Fruit fly (Drosophila melanogaster) whole organism, embryonic: ENCODE measurements around the gene CG12947.

ENCODE experiments used
- Adf1 ChIP-seq: fragments of 200-800 bp; sonication (Bioruptor generic); IDR thresholded peaks from 2 replicates; pipeline ENCODE4 v1.3.6; 2022; ENCODE audit warnings: missing biosample characterization, missing genetic modification characterization
- Aef1 ChIP-seq: fragments of 200-800 bp; sonication (Bioruptor generic); IDR thresholded peaks from 3 replicates; pipeline ENCODE4 v1.3.6; 2022; ENCODE audit warnings: missing biosample characterization, missing genetic modification characterization
- Atf-2 ChIP-seq: fragments of 200-800 bp; sonication (Bioruptor generic); optimal IDR thresholded peaks from 2 replicates; lab custom pipeline; 2016; ENCODE audit warnings: missing biosample characterization, missing genetic modification characterization
- BtbVII ChIP-seq: fragments of 200-800 bp; sonication (Bioruptor generic); optimal IDR thresholded peaks from 3 replicates; lab custom pipeline; 2017; ENCODE audit warnings: missing biosample characterization, mild to moderate bottlenecking, missing genetic modification characterization
- CG11456 ChIP-seq: fragments of 200-800 bp; sonication (Bioruptor generic); IDR thresholded peaks from 3 replicates; pipeline ENCODE4 v1.3.6; 2022; ENCODE audit warnings: missing biosample characterization, missing genetic modification characterization
- CG12104 ChIP-seq: fragments of 200-800 bp; sonication (Bioruptor generic); optimal IDR thresholded peaks from 3 replicates; lab custom pipeline; 2016; ENCODE audit warnings: missing biosample characterization, missing genetic modification characterization
- CG12659 ChIP-seq: fragments of 200-800 bp; sonication (Bioruptor generic); optimal IDR thresholded peaks from 3 replicates; lab custom pipeline; 2017; ENCODE audit warnings: mild to moderate bottlenecking, missing biosample characterization, missing genetic modification reagents, missing genetic modification characterization
- CG14014 ChIP-seq: fragments of 200-800 bp; sonication (Bioruptor generic); IDR thresholded peaks from 2 replicates; pipeline ENCODE4 v1.3.6; 2022; ENCODE audit warnings: missing biosample characterization, missing genetic modification characterization
- CG15073 ChIP-seq: fragments of 200-800 bp; sonication (Bioruptor generic); optimal IDR thresholded peaks from 2 replicates; lab custom pipeline; 2016; ENCODE audit warnings: missing biosample characterization, missing genetic modification characterization
- CG15269 ChIP-seq: fragments of 200-800 bp; sonication (Bioruptor generic); optimal IDR thresholded peaks from 2 replicates; lab custom pipeline; 2018; ENCODE audit warnings: missing biosample characterization, mild to moderate bottlenecking, missing genetic modification characterization, moderate library complexity
- CG1602 ChIP-seq: fragments of 200-800 bp; sonication (Bioruptor generic); optimal IDR thresholded peaks from 3 replicates; lab custom pipeline; 2016; ENCODE audit warnings: missing biosample characterization, missing genetic modification characterization
- CG4617 ChIP-seq: fragments of 200-800 bp; sonication (Bioruptor generic); optimal IDR thresholded peaks from 3 replicates; lab custom pipeline; 2016; ENCODE audit warnings: missing biosample characterization, missing genetic modification characterization, borderline replicate concordance
- CG5180 ChIP-seq: fragments of 200-800 bp; sonication (Bioruptor generic); optimal IDR thresholded peaks from 3 replicates; lab custom pipeline; 2017; ENCODE audit warnings: missing biosample characterization, missing genetic modification characterization, mild to moderate bottlenecking, moderate library complexity, missing genetic modification reagents
- CG5953 ChIP-seq: fragments of 200-800 bp; sonication (Bioruptor generic); IDR thresholded peaks from 2 replicates; pipeline ENCODE4 v1.3.6; 2022; ENCODE audit warnings: missing biosample characterization, missing genetic modification characterization
- CG6689 ChIP-seq: fragments of 200-800 bp; sonication (Bioruptor generic); IDR thresholded peaks from 2 replicates; pipeline ENCODE4 v1.3.6; 2022; ENCODE audit warnings: missing biosample characterization, missing genetic modification characterization
- CG6813 ChIP-seq: fragments of 200-800 bp; sonication (Bioruptor generic); optimal IDR thresholded peaks from 2 replicates; lab custom pipeline; 2017; ENCODE audit warnings: missing biosample characterization, missing genetic modification characterization, mild to moderate bottlenecking, moderate library complexity, missing genetic modification reagents
- CG8281 ChIP-seq: fragments of 200-800 bp; sonication (Bioruptor generic); optimal IDR thresholded peaks from 2 replicates; lab custom pipeline; 2018; ENCODE audit warnings: missing biosample characterization, mild to moderate bottlenecking, missing genetic modification characterization, moderate library complexity
- CG8290 ChIP-seq, 3 experiments: fragments of 200-800 bp; sonication (Bioruptor generic); optimal IDR thresholded peaks; 2 replicates each; lab custom pipeline; 2016 to 2019; ENCODE audit warnings: missing biosample characterization in 3 of 3, missing genetic modification characterization in 3 of 3, mild to moderate bottlenecking in 2 of 3, moderate library complexity in 1 of 3
- CG8944 ChIP-seq: fragments of 200-800 bp; sonication (Bioruptor generic); optimal IDR thresholded peaks from 3 replicates; lab custom pipeline; 2016; ENCODE audit warnings: missing biosample characterization, missing genetic modification characterization
- CG9609 ChIP-seq: fragments of 200-800 bp; sonication (Bioruptor generic); optimal IDR thresholded peaks from 3 replicates; lab custom pipeline; 2016; ENCODE audit warnings: missing biosample characterization, missing genetic modification characterization
- Chrac-16 ChIP-seq: fragments of 200-800 bp; sonication (Bioruptor generic); optimal IDR thresholded peaks from 3 replicates; lab custom pipeline; 2016; ENCODE audit warnings: missing biosample characterization, missing genetic modification characterization
- D ChIP-seq, 2 experiments: fragments of 200-800 bp in 1 of 2; fragments of >200 bp in 1 of 2; sonication (Bioruptor generic) in 1 of 2; optimal IDR thresholded peaks; 2 replicates in 1 of 2; 3 replicates in 1 of 2; lab custom pipeline; 2017; ENCODE audit warnings: mild to moderate bottlenecking in 1 of 2, missing biosample characterization in 1 of 2, missing genetic modification characterization in 1 of 2, missing genetic modification reagents in 1 of 2
- Deaf1 ChIP-seq: fragments of 200-800 bp; optimal IDR thresholded peaks from 3 replicates; lab custom pipeline; 2019; ENCODE audit warnings: missing biosample characterization, mild to moderate bottlenecking, missing genetic modification characterization, moderate library complexity
- Dref ChIP-seq: fragments of 200-800 bp; sonication (Bioruptor generic); IDR thresholded peaks from 2 replicates; pipeline ENCODE4 v1.3.6; 2022; ENCODE audit warnings: missing biosample characterization, missing genetic modification characterization
- E2f1 ChIP-seq: fragments of 200-800 bp; sonication (Bioruptor generic); IDR thresholded peaks from 2 replicates; pipeline ENCODE4 v1.3.6; 2022; ENCODE audit warnings: missing biosample characterization, missing genetic modification characterization
- Ets65A ChIP-seq: fragments of 200-800 bp; sonication (Bioruptor generic); peaks from one replicate; lab custom pipeline; 2016; ENCODE audit warnings: missing biosample characterization, missing genetic modification characterization
- HLH3B ChIP-seq: fragments of 200-800 bp; sonication (Bioruptor generic); IDR thresholded peaks from 2 replicates; pipeline ENCODE4 v1.3.6; 2022; ENCODE audit warnings: missing biosample characterization, missing genetic modification characterization
- Kr ChIP-seq: fragments of 200-800 bp; sonication (Bioruptor generic); optimal IDR thresholded peaks from 2 replicates; lab custom pipeline; 2017; ENCODE audit warnings: missing biosample characterization, mild to moderate bottlenecking, missing genetic modification characterization
- Mes4 ChIP-seq: fragments of 200-800 bp; sonication (Bioruptor generic); optimal IDR thresholded peaks from 2 replicates; lab custom pipeline; 2016; ENCODE audit warnings: missing biosample characterization, missing genetic modification characterization
- NC2α ChIP-seq: fragments of 200-800 bp; sonication (Bioruptor generic); optimal IDR thresholded peaks from 2 replicates; lab custom pipeline; 2016; ENCODE audit warnings: missing biosample characterization, missing genetic modification characterization
- Ravus ChIP-seq: fragments of 200-800 bp; sonication (Bioruptor generic); IDR thresholded peaks from 2 replicates; pipeline ENCODE4 v1.3.6; 2022; ENCODE audit warnings: missing biosample characterization, missing genetic modification characterization
- amos ChIP-seq: fragments of 200-800 bp; sonication (Bioruptor generic); IDR thresholded peaks from 2 replicates; pipeline ENCODE4 v1.3.6; 2022; ENCODE audit warnings: missing biosample characterization, missing genetic modification characterization; ENCODE audit not compliant: partially characterized antibody
- ase ChIP-seq: fragments of 200-800 bp; sonication (Bioruptor generic); IDR thresholded peaks from 3 replicates; pipeline ENCODE4 v1.3.6; 2022; ENCODE audit warnings: missing biosample characterization, missing genetic modification characterization
- ash1 ChIP-seq: fragments of 200-800 bp; sonication (Bioruptor generic); optimal IDR thresholded peaks from 2 replicates; lab custom pipeline; 2018; ENCODE audit warnings: missing biosample characterization, mild to moderate bottlenecking, missing genetic modification characterization
- ftz-f1 ChIP-seq: fragments of 200-800 bp; sonication (Bioruptor generic); optimal IDR thresholded peaks from 2 replicates; lab custom pipeline; 2016; ENCODE audit warnings: missing biosample characterization, missing genetic modification characterization
- gro ChIP-seq: fragments of 200-800 bp; sonication (Bioruptor generic); optimal IDR thresholded peaks from 2 replicates; lab custom pipeline; 2016; ENCODE audit warnings: missing biosample characterization, missing genetic modification characterization
- jumu ChIP-seq: fragments of 200-800 bp; sonication (Bioruptor generic); optimal IDR thresholded peaks from 3 replicates; lab custom pipeline; 2016; ENCODE audit warnings: missing biosample characterization, missing genetic modification characterization
- maf-S ChIP-seq: fragments of 200-800 bp; sonication (Bioruptor generic); optimal IDR thresholded peaks from 2 replicates; lab custom pipeline; 2016; ENCODE audit warnings: missing biosample characterization, missing genetic modification characterization
- mam ChIP-seq: fragments of 200-800 bp; sonication (Bioruptor generic); optimal IDR thresholded peaks from 3 replicates; lab custom pipeline; 2016; ENCODE audit warnings: missing biosample characterization, missing genetic modification characterization
- nom ChIP-seq: fragments of 200-800 bp; sonication (Bioruptor generic); optimal IDR thresholded peaks from 2 replicates; lab custom pipeline; 2017; ENCODE audit warnings: missing biosample characterization, missing genetic modification characterization, mild to moderate bottlenecking, moderate library complexity, missing genetic modification reagents
- onecut ChIP-seq: fragments of 200-800 bp; sonication (Bioruptor generic); IDR thresholded peaks from 2 replicates; pipeline ENCODE4 v1.3.6; 2022; ENCODE audit warnings: missing biosample characterization, missing genetic modification characterization
- pita ChIP-seq: fragments of 200-800 bp; sonication (Bioruptor generic); optimal IDR thresholded peaks from 2 replicates; lab custom pipeline; 2017; ENCODE audit warnings: missing biosample characterization, mild to moderate bottlenecking, missing genetic modification characterization
- pnt ChIP-seq: fragments of 200-800 bp; sonication (Bioruptor generic); optimal IDR thresholded peaks from 3 replicates; lab custom pipeline; 2016; ENCODE audit warnings: missing biosample characterization, missing genetic modification characterization
- repo ChIP-seq: fragments of 200-800 bp; sonication (Bioruptor generic); optimal IDR thresholded peaks from 2 replicates; lab custom pipeline; 2016; ENCODE audit warnings: missing biosample characterization, missing genetic modification characterization
- sd ChIP-seq: fragments of 200-800 bp; sonication (Bioruptor generic); optimal IDR thresholded peaks from 3 replicates; lab custom pipeline; 2018; ENCODE audit warnings: missing biosample characterization, mild to moderate bottlenecking, missing genetic modification characterization, moderate library complexity
- seq ChIP-seq: fragments of 200-800 bp; sonication (Bioruptor generic); IDR thresholded peaks from 2 replicates; pipeline ENCODE4 v1.3.6; 2022; ENCODE audit warnings: missing biosample characterization, missing genetic modification characterization
- sim ChIP-seq: fragments of 200-800 bp; sonication (Bioruptor generic); IDR thresholded peaks from 2 replicates; pipeline ENCODE4 v1.3.6; 2022; ENCODE audit warnings: missing biosample characterization, missing genetic modification characterization
- slou ChIP-seq: fragments of 200-800 bp; sonication (Bioruptor generic); optimal IDR thresholded peaks from 3 replicates; lab custom pipeline; 2016; ENCODE audit warnings: missing biosample characterization, missing genetic modification characterization
- tna ChIP-seq: fragments of 200-800 bp; sonication (Bioruptor generic); IDR thresholded peaks from 2 replicates; pipeline ENCODE4 v1.3.6; 2022; ENCODE audit warnings: missing biosample characterization, missing genetic modification characterization; ENCODE audit not compliant: partially characterized antibody
- unpg ChIP-seq: fragments of 200-800 bp; sonication (Bioruptor generic); optimal IDR thresholded peaks from 3 replicates; lab custom pipeline; 2018; ENCODE audit warnings: missing biosample characterization, mild to moderate bottlenecking, missing genetic modification characterization, moderate library complexity

CG12947 gene

dm6 chr3R:9777941-9778360, 1.9 kb upstream of the CG12947 start, which contains the start of gene RpS29 (continued):
- no peak for TF ChIP-seq Kr
- peak; percentile 78 for TF ChIP-seq nom (GFP tag; lab: Kevin White, UChicago)
- peak; percentile 98 for TF ChIP-seq Dref (GFP tag; lab: Robert Waterston, UW)
- TF ChIP-seq CG5180 = peak; percentile 24
- peak; percentile 74 for TF ChIP-seq Adf1 (GFP tag; lab: Robert Waterston, UW)
- peak; percentile 8 for TF ChIP-seq CG8281 (tag; lab: Kevin White, UChicago)
- peak; percentile 99 for TF ChIP-seq Ets65A (GFP tag; lab: Kevin White, UChicago)
- TF ChIP-seq CG1602 (GFP tag; lab: Kevin White, UChicago) = peak; percentile 64
- TF ChIP-seq Deaf1 (tag; lab: Kevin White, UChicago) = peak; percentile 43
- peak; percentile 95 for TF ChIP-seq CG11456 (GFP tag; lab: Robert Waterston, UW)
- TF ChIP-seq CG8290 (GFP tag; optimal IDR thresholded peaks at IDR 0.05; lab: Kevin White, UChicago) = peak; percentile 73
- TF ChIP-seq CG8290 (tag; optimal IDR thresholded peaks at IDR 0.05; lab: Kevin White, UChicago) = peak; percentile 31 to 95
- peak; percentile 78 for TF ChIP-seq BtbVII (GFP tag; lab: Kevin White, UChicago)
- TF ChIP-seq sim (GFP tag; lab: Robert Waterston, UW) = no peak
- TF ChIP-seq sd (tag; lab: Kevin White, UChicago) = peak; percentile 44
- TF ChIP-seq D (optimal IDR thresholded peaks at IDR 0.05; lab: Kevin White, UChicago) = no peak
- TF ChIP-seq D (GFP tag; optimal IDR thresholded peaks at IDR 0.05; lab: Kevin White, UChicago) = peak; percentile 60
- peak; percentile 58 for TF ChIP-seq CG15269 (tag; lab: Kevin White, UChicago)
- TF ChIP-seq ash1 (GFP tag; lab: Kevin White, UChicago) = peak; percentile 89
- TF ChIP-seq mam (GFP tag; lab: Kevin White, UChicago) = peak; percentile 92
- peak; percentile 88 for TF ChIP-seq jumu
- peak; percentile 79 for TF ChIP-seq slou (GFP tag; lab: Kevin White, UChicago)
- peak; percentile 86 for TF ChIP-seq tna
- peak; percentile 60 for TF ChIP-seq E2f1 (GFP tag; lab: Robert Waterston, UW)
- TF ChIP-seq HLH3B = peak; percentile 73
- TF ChIP-seq Aef1 (GFP tag; lab: Robert Waterston, UW) = peak; percentile 77
- TF ChIP-seq CG12659 (GFP tag; lab: Kevin White, UChicago) = peak; percentile 92
- peak; percentile 65; the same call in 2 of the 3 replicates for TF ChIP-seq ase (GFP tag; lab: Robert Waterston, UW)
- TF ChIP-seq pita (GFP tag; lab: Kevin White, UChicago) = no peak
- peak; percentile 65; the same call in 1 of the 2 replicates for TF ChIP-seq onecut
- peak; percentile 73 for TF ChIP-seq pnt (GFP tag; lab: Kevin White, UChicago)
- TF ChIP-seq gro (GFP tag; lab: Kevin White, UChicago) = peak; percentile 92
- peak; percentile 53 for TF ChIP-seq NC2α (GFP tag; lab: Kevin White, UChicago)
- TF ChIP-seq CG15073 (GFP tag; lab: Kevin White, UChicago) = no peak
- peak; percentile 74 for TF ChIP-seq ftz-f1 (GFP tag; lab: Kevin White, UChicago)
- TF ChIP-seq CG9609 (GFP tag; lab: Kevin White, UChicago) = peak; percentile 88
- TF ChIP-seq maf-S (GFP tag; lab: Kevin White, UChicago) = peak; percentile 84
- peak; percentile 84 for TF ChIP-seq Mes4 (GFP tag; lab: Kevin White, UChicago)
- no peak for TF ChIP-seq Ravus (GFP tag; lab: Robert Waterston, UW)
- peak; percentile 30 for TF ChIP-seq Atf-2 (GFP tag; lab: Kevin White, UChicago)
- peak; percentile 84 for TF ChIP-seq CG8944 (GFP tag; lab: Kevin White, UChicago)
- TF ChIP-seq CG5953 = peak; percentile 60
- TF ChIP-seq CG12104 (GFP tag; lab: Kevin White, UChicago) = peak; percentile 68
- peak; percentile 75 for TF ChIP-seq CG4617
- TF ChIP-seq CG6813 = peak; percentile 82
- TF ChIP-seq Chrac-16 (GFP tag; lab: Kevin White, UChicago) = peak; percentile 83
- peak; percentile 71 for TF ChIP-seq repo (GFP tag; lab: Kevin White, UChicago)
- peak; percentile 99 for TF ChIP-seq amos (GFP tag; lab: Robert Waterston, UW)
- peak; percentile 79 for TF ChIP-seq CG14014 (GFP tag; lab: Robert Waterston, UW)
- TF ChIP-seq unpg = peak; percentile 66
- TF ChIP-seq CG6689 (GFP tag; lab: Robert Waterston, UW) = peak; percentile 28; the same call in 1 of the 2 replicates
- no peak; the same call in 1 of the 2 replicates for TF ChIP-seq seq (GFP tag; lab: Robert Waterston, UW)
